Fruit fly (Drosophila melanogaster): ENCODE results near the gene Pus1.

Gene Pus1

dm6 chr3R:20555720-20556280 lies 36.7 kb downstream of the Pus1 start (continued):
- TF ChIP-seq Awh (GFP tag; IDR thresholded peaks at IDR 0.05): peak; percentile 35; the same call in 1 of the 2 replicates
- peak; percentile 90 for TF ChIP-seq CG4328 (GFP tag; optimal IDR thresholded peaks at IDR 0.05)
- peak; percentile 13 for TF ChIP-seq fd102C (GFP tag; optimal IDR thresholded peaks at IDR 0.05)
- TF ChIP-seq cato (GFP tag; optimal IDR thresholded peaks at IDR 0.05; ENCODE audit: borderline replicate concordance): no peak
- no peak for TF ChIP-seq Bgb (GFP tag; IDR thresholded peaks at IDR 0.05; ENCODE audit: partially characterized antibody)
- TF ChIP-seq CG33213 (GFP tag; optimal IDR thresholded peaks at IDR 0.05): peak; percentile 17
- TF ChIP-seq repo (GFP tag; optimal IDR thresholded peaks at IDR 0.05): no peak
- peak; percentile 52 for TF ChIP-seq CG10431 (GFP tag; optimal IDR thresholded peaks at IDR 0.05)
- peak; percentile 41; the same call in 1 of the 2 replicates for TF ChIP-seq rib (GFP tag; IDR thresholded peaks at IDR 0.05)
- peak; percentile 50 for TF ChIP-seq HHEX (GFP tag; optimal IDR thresholded peaks at IDR 0.05)
- peak; percentile 50 for TF ChIP-seq pros (GFP tag; optimal IDR thresholded peaks at IDR 0.05)
- peak; percentile 46 for TF ChIP-seq CG4707 (GFP tag; optimal IDR thresholded peaks at IDR 0.05)

dm6 chr3R:20555023-20555422 lies 37.4 kb downstream of the Pus1 start:
- 0 out of 2 replicates have a peak, but pooled peaks have one; percentile 21 for TF ChIP-seq gsb (GFP tag; IDR thresholded peaks at IDR 0.05)
- peak; percentile 35 for TF ChIP-seq Hmx (GFP tag; optimal IDR thresholded peaks at IDR 0.05)
- peak in 1 of 3 experiments; percentile 22 for TF ChIP-seq Stat92E (GFP tag; optimal IDR thresholded peaks at IDR 0.05)
- peak; percentile 38; the same call in 1 of the 3 replicates for TF ChIP-seq CG11093 (GFP tag; IDR thresholded peaks at IDR 0.05)
- TF ChIP-seq CG14667 (GFP tag; IDR thresholded peaks at IDR 0.05): no peak; the same call in 1 of the 2 replicates
- peak; percentile 54 for TF ChIP-seq HHEX (GFP tag; optimal IDR thresholded peaks at IDR 0.05)
- TF ChIP-seq Oaz (GFP tag; IDR thresholded peaks at IDR 0.05): no peak
- TF ChIP-seq ara (GFP tag; IDR thresholded peaks at IDR 0.05): no peak
- no peak for TF ChIP-seq oc (tag; optimal IDR thresholded peaks at IDR 0.05)
- peak; percentile 35 for TF ChIP-seq CG4820 (GFP tag; optimal IDR thresholded peaks at IDR 0.05)
- TF ChIP-seq YL-1 (GFP tag; optimal IDR thresholded peaks at IDR 0.05): no peak
- TF ChIP-seq gfzf (GFP tag; optimal IDR thresholded peaks at IDR 0.05): no peak
- TF ChIP-seq NK7.1 (GFP tag; optimal IDR thresholded peaks at IDR 0.05): no peak
- TF ChIP-seq CG12071 (GFP tag; optimal IDR thresholded peaks at IDR 0.05): no peak
- no peak for TF ChIP-seq dan (GFP tag; IDR thresholded peaks at IDR 0.05)
- TF ChIP-seq toy (GFP tag; IDR thresholded peaks at IDR 0.05): peak; percentile 40; the same call in 1 of the 2 replicates
- no peak for TF ChIP-seq CG3065 (GFP tag; optimal IDR thresholded peaks at IDR 0.05)
- no peak for TF ChIP-seq seq (GFP tag; IDR thresholded peaks at IDR 0.05)
- no peak for TF ChIP-seq zf30C (GFP tag; optimal IDR thresholded peaks at IDR 0.05)
- TF ChIP-seq sens (GFP tag): peak; percentile 88
- peak; percentile 30 for TF ChIP-seq CG1647 (GFP tag; optimal IDR thresholded peaks at IDR 0.05)
- no peak for TF ChIP-seq Hr3 (GFP tag; optimal IDR thresholded peaks at IDR 0.05)
- TF ChIP-seq E2f2 (GFP tag; IDR thresholded peaks at IDR 0.05): no peak
- TF ChIP-seq CG2116 (GFP tag; optimal IDR thresholded peaks at IDR 0.05): no peak
- no peak for TF ChIP-seq Six4 (GFP tag; optimal IDR thresholded peaks at IDR 0.05)
- no peak for TF ChIP-seq CG2875 (GFP tag; optimal IDR thresholded peaks at IDR 0.05)
- no peak for TF ChIP-seq pita (GFP tag; optimal IDR thresholded peaks at IDR 0.05)
- no peak for TF ChIP-seq CG8478 (optimal IDR thresholded peaks at IDR 0.05)
- TF ChIP-seq sob (GFP tag; IDR thresholded peaks at IDR 0.05): peak; percentile 73; the same call in 1 of the 2 replicates
- TF ChIP-seq CG4707 (GFP tag; optimal IDR thresholded peaks at IDR 0.05): no peak
- peak; percentile 43 for TF ChIP-seq CG15514 (GFP tag; optimal IDR thresholded peaks at IDR 0.05)
- no peak for TF ChIP-seq HLH54F (GFP tag; optimal IDR thresholded peaks at IDR 0.05)
- TF ChIP-seq cwo (GFP tag; optimal IDR thresholded peaks at IDR 0.05): peak; percentile 79
- no peak for TF ChIP-seq CG4328 (GFP tag; optimal IDR thresholded peaks at IDR 0.05)
- no peak for TF ChIP-seq CG7963 (GFP tag; IDR thresholded peaks at IDR 0.05; ENCODE audit: partially characterized antibody)
- TF ChIP-seq CG11398 (GFP tag; optimal IDR thresholded peaks at IDR 0.05): no peak
- no peak for TF ChIP-seq sna (GFP tag; IDR thresholded peaks at IDR 0.05; ENCODE audit: partially characterized antibody)
- TF ChIP-seq Mrtf (GFP tag; IDR thresholded peaks at IDR 0.05): no peak
- TF ChIP-seq Atf3 (GFP tag; optimal IDR thresholded peaks at IDR 0.05): no peak
- TF ChIP-seq CG13296 (GFP tag; optimal IDR thresholded peaks at IDR 0.05): peak; percentile 73

Data from whole organism, embryonic.